Worm (Caenorhabditis elegans): Measurements from ENCODE around the gene M04C3.2.

ce11 chrV:19433806-19434437, 14.8 kb downstream of the M04C3.2 start, which contains the start of gene C25F9.16:
- no peak for TF ChIP-seq egl-27 (tag; optimal IDR thresholded peaks at IDR 0.05)
- no peak for TF ChIP-seq fkh-10 (GFP tag; optimal IDR thresholded peaks at IDR 0.05)
- TF ChIP-seq dmd-6 (GFP tag; IDR thresholded peaks at IDR 0.05), result no peak
- no peak for TF ChIP-seq mxl-3 (GFP tag; optimal IDR thresholded peaks at IDR 0.05)
- no peak for TF ChIP-seq zag-1 (tag; optimal IDR thresholded peaks at IDR 0.05)
- no peak for TF ChIP-seq ama-1 (optimal IDR thresholded peaks at IDR 0.05)
- TF ChIP-seq Y105C5A.15 (GFP tag; IDR thresholded peaks at IDR 0.05), result no peak
- no peak for TF ChIP-seq tag-97 (GFP tag; IDR thresholded peaks at IDR 0.05)
- TF ChIP-seq madf-9 (GFP tag; conservative IDR thresholded peaks at IDR 0.05), result no peak
- no peak for TF ChIP-seq snpc-4 (tag; optimal IDR thresholded peaks at IDR 0.05)
- TF ChIP-seq ctbp-1 (GFP tag; IDR thresholded peaks at IDR 0.05), result no peak
